Fruit fly (Drosophila melanogaster) whole organism, embryonic: ENCODE results near the gene AP-1sigma.

Experiments
- CG16779 ChIP-seq: fragments of 200-800 bp; sonication (Bioruptor generic); IDR thresholded peaks from 2 replicates; pipeline ENCODE4 v1.3.6; 2022; ENCODE audit warnings: missing biosample characterization, missing genetic modification characterization
- CG18599 ChIP-seq: fragments of 200-800 bp; sonication (Bioruptor generic); optimal IDR thresholded peaks from 3 replicates; lab custom pipeline; 2017; ENCODE audit warnings: missing biosample characterization, missing genetic modification characterization, mild to moderate bottlenecking, moderate library complexity, missing genetic modification reagents
- CG31388 ChIP-seq: fragments of 200-800 bp; sonication (Bioruptor generic); optimal IDR thresholded peaks from 2 replicates; lab custom pipeline; 2016; ENCODE audit warnings: missing biosample characterization, missing genetic modification characterization
- CG33557 ChIP-seq: fragments of 200-800 bp; sonication (Bioruptor generic); optimal IDR thresholded peaks from 2 replicates; lab custom pipeline; 2019; ENCODE audit warnings: missing biosample characterization, mild to moderate bottlenecking, missing genetic modification characterization, moderate library complexity
- D ChIP-seq, 2 experiments: fragments of 200-800 bp in 1 of 2; fragments of >200 bp in 1 of 2; sonication (Bioruptor generic) in 1 of 2; optimal IDR thresholded peaks; 2 replicates in 1 of 2; 3 replicates in 1 of 2; lab custom pipeline; 2017; ENCODE audit warnings: mild to moderate bottlenecking in 1 of 2, missing biosample characterization in 1 of 2, missing genetic modification characterization in 1 of 2, missing genetic modification reagents in 1 of 2
- Ets65A ChIP-seq: fragments of 200-800 bp; sonication (Bioruptor generic); peaks from one replicate; lab custom pipeline; 2016; ENCODE audit warnings: missing biosample characterization, missing genetic modification characterization
- Fer1 ChIP-seq: fragments of 200-800 bp; sonication (Bioruptor generic); optimal IDR thresholded peaks from 2 replicates; lab custom pipeline; 2017; ENCODE audit warnings: missing biosample characterization, mild to moderate bottlenecking, missing genetic modification characterization
- esg ChIP-seq: fragments of 200-800 bp; sonication (Bioruptor generic); conservative IDR thresholded peaks from 2 replicates; pipeline ENCODE4 v1.3.6; 2022; ENCODE audit warnings: missing biosample characterization, missing genetic modification characterization
- fd96Cb ChIP-seq: fragments of 200-800 bp; sonication (Bioruptor generic); optimal IDR thresholded peaks from 2 replicates; lab custom pipeline; 2018; ENCODE audit warnings: missing biosample characterization, mild to moderate bottlenecking, missing genetic modification characterization, moderate library complexity
- lola ChIP-seq, 3 experiments: fragments of >200 bp in 2 of 3; fragments of 200-800 bp in 1 of 3; sonication (Bioruptor generic) in 1 of 3; optimal IDR thresholded peaks; 2 replicates each; lab custom pipeline; 2017 to 2019; ENCODE audit warnings: missing biosample characterization in 3 of 3, missing genetic modification characterization in 3 of 3, mild to moderate bottlenecking in 1 of 3, moderate library complexity in 1 of 3
- ranshi ChIP-seq: fragments of 200-800 bp; sonication (Bioruptor generic); IDR thresholded peaks from 2 replicates; pipeline ENCODE4 v1.3.6; 2022; ENCODE audit warnings: missing biosample characterization, missing genetic modification characterization
- shn ChIP-seq: fragments of 200-800 bp; sonication (Bioruptor generic); optimal IDR thresholded peaks from 3 replicates; lab custom pipeline; 2016; ENCODE audit warnings: missing biosample characterization, missing genetic modification characterization

dm6 chr3R:23933430-23933683, 25.1 kb upstream of the AP-1sigma start, which contains the start of gene RpS19b:
- TF ChIP-seq D (optimal IDR thresholded peaks at IDR 0.05; lab: Kevin White, UChicago) (no peak), D (GFP tag; optimal IDR thresholded peaks at IDR 0.05; lab: Kevin White, UChicago) (no peak), CG16779 (GFP tag; lab: Robert Waterston, UW) (no peak), ranshi (GFP tag; lab: Robert Waterston, UW) (no peak), fd96Cb (tag; lab: Kevin White, UChicago) (no peak), lola (GFP tag; optimal IDR thresholded peaks at IDR 0.05; lab: Kevin White, UChicago) (no peak), CG33557 (no peak), CG31388 (GFP tag; lab: Kevin White, UChicago) (no peak), CG18599 (GFP tag; lab: Kevin White, UChicago) (no peak), esg (no peak), Ets65A (GFP tag; lab: Kevin White, UChicago) (no peak), Fer1 (GFP tag; lab: Kevin White, UChicago) (no peak), shn (GFP tag; lab: Kevin White, UChicago) (no peak)
